Worm (Caenorhabditis elegans) whole organism, L3 larva: Measurements from ENCODE around the gene F55D1.1.

Experiments
- ZK546.5 ChIP-seq: sonication (generic microtip); optimal IDR thresholded peaks from 2 replicates; lab custom pipeline; 2017; ENCODE audit warnings: missing biosample characterization, missing genetic modification characterization
- aly-2 ChIP-seq: fragments of 150-350 bp; optimal IDR thresholded peaks from 2 replicates; lab custom pipeline; 2014; ENCODE audit warnings: missing biosample characterization, missing genetic modification characterization
- ama-1 ChIP-seq: fragments of 150-350 bp; optimal IDR thresholded peaks from 2 replicates; lab custom pipeline; 2018
- ceh-82 ChIP-seq: fragments of 150-350 bp; optimal IDR thresholded peaks from 2 replicates; lab custom pipeline; 2014; ENCODE audit warnings: missing biosample characterization, missing genetic modification characterization
- ceh-9 ChIP-seq: sonication (generic microtip); optimal IDR thresholded peaks from 2 replicates; lab custom pipeline; 2018; ENCODE audit warnings: missing biosample characterization, missing genetic modification characterization
- daf-12 ChIP-seq: fragments of 150-350 bp; optimal IDR thresholded peaks from 2 replicates; lab custom pipeline; 2014; ENCODE audit warnings: missing biosample characterization, missing genetic modification reagents, missing genetic modification characterization
- egl-5 ChIP-seq: fragments of 150-350 bp; optimal IDR thresholded peaks from 2 replicates; lab custom pipeline; 2017; ENCODE audit warnings: missing biosample characterization, missing genetic modification reagents, missing genetic modification characterization, inconsistent platforms
- elt-1 ChIP-seq: fragments of 150-350 bp; optimal IDR thresholded peaks from 2 replicates; lab custom pipeline; 2014; ENCODE audit warnings: missing biosample characterization, missing genetic modification characterization
- elt-2 ChIP-seq: sonication (generic microtip); optimal IDR thresholded peaks from 2 replicates; lab custom pipeline; 2016; ENCODE audit warnings: missing genetic modification reagents, mild to moderate bottlenecking, missing genetic modification characterization, missing compliant biosample characterization
- eor-1 ChIP-seq, 2 experiments: fragments of 150-350 bp; optimal IDR thresholded peaks; 2 replicates each; lab custom pipeline; 2014 to 2018; ENCODE audit warnings: missing biosample characterization in 2 of 2, missing genetic modification characterization in 2 of 2
- fkh-2 ChIP-seq: fragments of 150-350 bp; optimal IDR thresholded peaks from 2 replicates; lab custom pipeline; 2014; ENCODE audit warnings: missing biosample characterization, missing genetic modification reagents, missing genetic modification characterization
- fos-1 ChIP-seq: fragments of 150-350 bp; optimal IDR thresholded peaks from 2 replicates; lab custom pipeline; 2014; ENCODE audit warnings: missing biosample characterization, missing genetic modification characterization
- hmg-11 ChIP-seq: sonication (generic microtip); optimal IDR thresholded peaks from 2 replicates; lab custom pipeline; 2016; ENCODE audit warnings: missing genetic modification characterization, missing compliant biosample characterization
- jun-1 ChIP-seq: fragments of 150-350 bp; optimal IDR thresholded peaks from 2 replicates; lab custom pipeline; 2014; ENCODE audit warnings: missing biosample characterization, missing genetic modification reagents, missing genetic modification characterization
- lin-15B ChIP-seq: fragments of 150-350 bp; optimal IDR thresholded peaks from 2 replicates; lab custom pipeline; 2014; ENCODE audit warnings: missing biosample characterization, missing genetic modification characterization
- nfya-1 ChIP-seq: sonication (generic microtip); optimal IDR thresholded peaks from 2 replicates; lab custom pipeline; 2017; ENCODE audit warnings: missing genetic modification characterization, mild to moderate bottlenecking, missing compliant biosample characterization, antibody characterized with exemption, moderate library complexity; ENCODE audit not compliant: insufficient read depth
- nhr-12 ChIP-seq: fragments of 150-350 bp; optimal IDR thresholded peaks from 2 replicates; lab custom pipeline; 2014; ENCODE audit warnings: missing biosample characterization, missing genetic modification characterization
- nhr-23 ChIP-seq: fragments of 150-350 bp; optimal IDR thresholded peaks from 2 replicates; lab custom pipeline; 2014; ENCODE audit warnings: missing biosample characterization, missing genetic modification reagents, missing genetic modification characterization
- nhr-237 ChIP-seq: fragments of 150-350 bp; optimal IDR thresholded peaks from 2 replicates; lab custom pipeline; 2014; ENCODE audit warnings: missing biosample characterization, missing genetic modification characterization
- nhr-25 ChIP-seq: sonication (generic microtip); optimal IDR thresholded peaks from 2 replicates; lab custom pipeline; 2017; ENCODE audit warnings: missing biosample characterization, missing genetic modification characterization
- nhr-67 ChIP-seq: fragments of 150-350 bp; optimal IDR thresholded peaks from 2 replicates; lab custom pipeline; 2014; ENCODE audit warnings: missing biosample characterization, missing genetic modification characterization
- nhr-76 ChIP-seq: fragments of 150-350 bp; sonication (generic microtip); optimal IDR thresholded peaks from 5 replicates; lab custom pipeline; 2014; ENCODE audit warnings: missing biosample characterization, missing genetic modification characterization
- nhr-77 ChIP-seq: fragments of 150-350 bp; optimal IDR thresholded peaks from 2 replicates; lab custom pipeline; 2014; ENCODE audit warnings: missing biosample characterization, missing genetic modification characterization
- pha-4 ChIP-seq: fragments of 150-350 bp; optimal IDR thresholded peaks from 2 replicates; lab custom pipeline; 2014; ENCODE audit warnings: missing biosample characterization, missing genetic modification reagents, missing genetic modification characterization
- pqm-1 ChIP-seq: fragments of 150-350 bp; optimal IDR thresholded peaks from 2 replicates; lab custom pipeline; 2017; ENCODE audit warnings: missing biosample characterization, missing genetic modification characterization, inconsistent platforms
- sea-2 ChIP-seq: fragments of 150-350 bp; sonication (generic microtip); optimal IDR thresholded peaks from 4 replicates; lab custom pipeline; 2014; ENCODE audit warnings: missing biosample characterization, missing genetic modification reagents, missing genetic modification characterization
- unc-39 ChIP-seq: sonication (generic microtip); optimal IDR thresholded peaks from 4 replicates; lab custom pipeline; 2017; ENCODE audit warnings: missing biosample characterization, missing genetic modification characterization
- unc-62 ChIP-seq: fragments of 150-350 bp; sonication (generic microtip); optimal IDR thresholded peaks from 4 replicates; lab custom pipeline; 2014; ENCODE audit warnings: missing biosample characterization, missing genetic modification reagents, missing genetic modification characterization
- zag-1 ChIP-seq: fragments of 150-350 bp; optimal IDR thresholded peaks from 2 replicates; lab custom pipeline; 2014; ENCODE audit warnings: missing biosample characterization, missing genetic modification characterization

F55D1.1 gene

ce11 chrX:5478875-5479274, 10.8 kb upstream of the F55D1.1 start:
- no peak for TF ChIP-seq ZK546.5
- TF ChIP-seq elt-1 (tag; lab: Kevin White, UChicago) = peak; percentile 79
- TF ChIP-seq nfya-1 (tag; lab: Kevin White, UChicago) = no peak
- TF ChIP-seq pha-4 = no peak
- TF ChIP-seq nhr-76 (tag; lab: Kevin White, UChicago) = no peak
- no peak for TF ChIP-seq nhr-12
- peak; percentile 4 for TF ChIP-seq nhr-23

ce11 chrX:5479300-5479811, 10.3 kb upstream of the F55D1.1 start, which contains the start of gene dlg-1:
Gene dlg-1 (plus strand): TSS chrX:5479700.
- TF ChIP-seq pha-4 = peak; percentile 73
- no peak for TF ChIP-seq nhr-12
- no peak for TF ChIP-seq unc-62 (GFP tag; lab: Kevin White, UChicago)
- peak; percentile 69 for TF ChIP-seq elt-2 (tag; lab: Kevin White, UChicago)

- peak; percentile 70 for TF ChIP-seq pqm-1 (tag; lab: Kevin White, UChicago)
- peak; percentile 82 for TF ChIP-seq jun-1 (tag; lab: Kevin White, UChicago)
- TF ChIP-seq elt-2 (tag; lab: Kevin White, UChicago) = peak; percentile 75
- TF ChIP-seq nhr-23 = peak; percentile 27
- peak; percentile 75 for TF ChIP-seq fos-1 (tag; lab: Kevin White, UChicago)
- no peak for TF ChIP-seq nhr-67
- TF ChIP-seq pha-4 = peak; percentile 64
- TF ChIP-seq unc-62 (GFP tag; lab: Kevin White, UChicago) = no peak
- peak; percentile 37 for TF ChIP-seq nhr-25
- TF ChIP-seq ceh-82 (tag; lab: Kevin White, UChicago) = no peak
Observed at ce11 chrX:5479876-5480580, 9.6 kb upstream of the F55D1.1 start.

- TF ChIP-seq zag-1 (no peak), daf-12 (tag; lab: Kevin White, UChicago) (no peak), nfya-1 (tag; lab: Kevin White, UChicago) (peak; percentile 15), ama-1 (no peak), fkh-2 (tag; lab: Kevin White, UChicago) (no peak), nhr-237 (tag; lab: Kevin White, UChicago) (no peak), pha-4 (peak; percentile 27), lin-15B (tag; lab: Kevin White, UChicago) (no peak), hmg-11 (tag; lab: Kevin White, UChicago) (peak; percentile 43), unc-39 (tag; lab: Kevin White, UChicago) (no peak)
- TF ChIP-seq, all 47 proteins: peak for 3
Observed at ce11 chrX:5485284-5485927, 4.2 kb upstream of the F55D1.1 start.

- TF ChIP-seq egl-5 (tag; lab: Kevin White, UChicago) = no peak
- peak; percentile 18 for TF ChIP-seq jun-1 (tag; lab: Kevin White, UChicago)
- TF ChIP-seq nhr-77 (tag; lab: Kevin White, UChicago) = no peak
- TF ChIP-seq pha-4 = peak; percentile 29
- peak; percentile 23 for TF ChIP-seq nhr-23
Observed at ce11 chrX:5485931-5486537, 3.6 kb upstream of the F55D1.1 start, which contains the start of gene C25F6.1. Gene C25F6.1 (plus strand): TSS chrX:5486487.

- TF ChIP-seq nhr-67 (no peak), elt-2 (tag; lab: Kevin White, UChicago) (no peak), nhr-76 (tag; lab: Kevin White, UChicago) (no peak), fkh-2 (tag; lab: Kevin White, UChicago) (no peak), fos-1 (tag; lab: Kevin White, UChicago) (no peak), aly-2 (tag; lab: Kevin White, UChicago) (no peak), ceh-9 (tag; lab: Kevin White, UChicago) (no peak), sea-2 (no peak), eor-1 (tag; optimal IDR thresholded peaks at IDR 0.05; lab: Kevin White, UChicago) (no peak), pha-4 (no peak), daf-12 (tag; lab: Kevin White, UChicago) (no peak)
Observed at ce11 chrX:5488867-5489266, 771 bp upstream of the F55D1.1 start.
